Fruit fly (Drosophila melanogaster) whole organism, embryonic: ENCODE results near the gene CG32820.
A peak's percentile ranks its signal among the peaks of the same experiment; 100 is the strongest.

Experiments
- Atf3 ChIP-seq: fragments of 200-800 bp; sonication (Bioruptor generic); optimal IDR thresholded peaks from 3 replicates; lab custom pipeline; 2016; ENCODE audit warnings: missing biosample characterization, missing genetic modification characterization
- B-H2 ChIP-seq: fragments of 200-800 bp; sonication (Bioruptor generic); optimal IDR thresholded peaks from 2 replicates; lab custom pipeline; 2018; ENCODE audit warnings: missing biosample characterization, mild to moderate bottlenecking, missing genetic modification characterization
- CG10321 ChIP-seq: fragments of 200-800 bp; sonication (Bioruptor generic); IDR thresholded peaks from 2 replicates; pipeline ENCODE4 v1.3.6; 2022; ENCODE audit warnings: missing biosample characterization, missing genetic modification characterization
- CG13894 ChIP-seq: fragments of 200-800 bp; sonication (Bioruptor generic); optimal IDR thresholded peaks from 3 replicates; lab custom pipeline; 2018; ENCODE audit warnings: missing biosample characterization, mild to moderate bottlenecking, missing genetic modification characterization, moderate library complexity
- CG14710 ChIP-seq: fragments of 200-800 bp; sonication (Bioruptor generic); optimal IDR thresholded peaks from 3 replicates; lab custom pipeline; 2019; ENCODE audit warnings: missing biosample characterization, mild to moderate bottlenecking, missing genetic modification characterization, moderate library complexity
- CG16863 ChIP-seq: fragments of 200-800 bp; sonication (Bioruptor generic); optimal IDR thresholded peaks from 3 replicates; lab custom pipeline; 2016; ENCODE audit warnings: missing biosample characterization, missing genetic modification characterization
- CG17361 ChIP-seq: fragments of 200-800 bp; sonication (Bioruptor generic); IDR thresholded peaks from 3 replicates; pipeline ENCODE4 v1.3.6; 2022; ENCODE audit warnings: missing biosample characterization, missing genetic modification characterization
- CG17568 ChIP-seq: fragments of 200-800 bp; sonication (Bioruptor generic); optimal IDR thresholded peaks from 2 replicates; lab custom pipeline; 2018; ENCODE audit warnings: missing biosample characterization, mild to moderate bottlenecking, missing genetic modification characterization, moderate library complexity
- CG2116 ChIP-seq: fragments of 200-800 bp; sonication (Bioruptor generic); optimal IDR thresholded peaks from 3 replicates; lab custom pipeline; 2018; ENCODE audit warnings: missing biosample characterization, mild to moderate bottlenecking, missing genetic modification characterization
- CG3163 ChIP-seq: fragments of 200-800 bp; sonication (Bioruptor generic); optimal IDR thresholded peaks from 3 replicates; lab custom pipeline; 2016; ENCODE audit warnings: missing biosample characterization, missing genetic modification characterization
- CG32772 ChIP-seq: fragments of 200-800 bp; sonication (Bioruptor generic); IDR thresholded peaks from 2 replicates; pipeline ENCODE4 v1.3.6; 2022; ENCODE audit warnings: missing biosample characterization, missing genetic modification characterization
- CG42726 ChIP-seq: fragments of 200-800 bp; sonication (Bioruptor generic); IDR thresholded peaks from 2 replicates; pipeline ENCODE4 v1.3.6; 2022; ENCODE audit warnings: missing biosample characterization, missing genetic modification characterization; ENCODE audit not compliant: partially characterized antibody
- CG4360 ChIP-seq: fragments of 200-800 bp; sonication (Bioruptor generic); IDR thresholded peaks from 2 replicates; pipeline ENCODE4 v1.3.6; 2022; ENCODE audit warnings: missing biosample characterization, missing genetic modification characterization
- CG43689 ChIP-seq: fragments of 200-800 bp; sonication (Bioruptor generic); IDR thresholded peaks from 2 replicates; pipeline ENCODE4 v1.3.6; 2022; ENCODE audit warnings: missing biosample characterization, missing genetic modification characterization
- CG4404 ChIP-seq: fragments of 200-800 bp; sonication (Bioruptor generic); IDR thresholded peaks from 2 replicates; pipeline ENCODE4 v1.3.6; 2022; ENCODE audit warnings: missing biosample characterization, missing genetic modification characterization
- CG4730 ChIP-seq: fragments of 200-800 bp; sonication (Bioruptor generic); IDR thresholded peaks from 2 replicates; pipeline ENCODE4 v1.3.6; 2022; ENCODE audit warnings: missing biosample characterization, missing genetic modification characterization
- CG4854 ChIP-seq: fragments of 200-800 bp; sonication (Bioruptor generic); optimal IDR thresholded peaks from 2 replicates; lab custom pipeline; 2016; ENCODE audit warnings: missing biosample characterization, missing genetic modification characterization, inconsistent platforms
- CG7271 ChIP-seq: fragments of 200-800 bp; sonication (Bioruptor generic); optimal IDR thresholded peaks from 2 replicates; lab custom pipeline; 2018; ENCODE audit warnings: missing biosample characterization, mild to moderate bottlenecking, missing genetic modification characterization, moderate library complexity
- CG7357 ChIP-seq: fragments of 200-800 bp; sonication (Bioruptor generic); IDR thresholded peaks from 3 replicates; pipeline ENCODE4 v1.3.6; 2022; ENCODE audit warnings: missing biosample characterization, missing genetic modification characterization
- CG7928 ChIP-seq: fragments of 200-800 bp; sonication (Bioruptor generic); optimal IDR thresholded peaks from 2 replicates; lab custom pipeline; 2017; ENCODE audit warnings: missing biosample characterization, mild to moderate bottlenecking, missing genetic modification characterization
- CG8944 ChIP-seq: fragments of 200-800 bp; sonication (Bioruptor generic); optimal IDR thresholded peaks from 3 replicates; lab custom pipeline; 2016; ENCODE audit warnings: missing biosample characterization, missing genetic modification characterization
- CG9797 ChIP-seq: fragments of 200-800 bp; sonication (Bioruptor generic); optimal IDR thresholded peaks from 3 replicates; lab custom pipeline; 2018; ENCODE audit warnings: missing biosample characterization, mild to moderate bottlenecking, missing genetic modification characterization
- CG9876 ChIP-seq: fragments of 200-800 bp; sonication (Bioruptor generic); optimal IDR thresholded peaks from 2 replicates; lab custom pipeline; 2016; ENCODE audit warnings: missing biosample characterization, missing genetic modification characterization
- D ChIP-seq, 2 experiments: fragments of 200-800 bp in 1 of 2; fragments of >200 bp in 1 of 2; sonication (Bioruptor generic) in 1 of 2; optimal IDR thresholded peaks; 2 replicates in 1 of 2; 3 replicates in 1 of 2; lab custom pipeline; 2017; ENCODE audit warnings: mild to moderate bottlenecking in 1 of 2, missing biosample characterization in 1 of 2, missing genetic modification characterization in 1 of 2, missing genetic modification reagents in 1 of 2
- D19B ChIP-seq: fragments of 200-800 bp; sonication (Bioruptor generic); optimal IDR thresholded peaks from 2 replicates; lab custom pipeline; 2017; ENCODE audit warnings: missing biosample characterization, mild to moderate bottlenecking, missing genetic modification characterization
- Dll ChIP-seq: fragments of 200-800 bp; sonication (Bioruptor generic); IDR thresholded peaks from 4 replicates; pipeline ENCODE4 v1.3.6; 2022; ENCODE audit warnings: missing biosample characterization, missing genetic modification characterization; ENCODE audit not compliant: partially characterized antibody
- Gsc ChIP-seq: fragments of 200-800 bp; sonication (Bioruptor generic); IDR thresholded peaks from 2 replicates; pipeline ENCODE4 v1.3.6; 2022; ENCODE audit warnings: missing biosample characterization, missing genetic modification characterization
- Hr3 ChIP-seq: fragments of 200-800 bp; sonication (Bioruptor generic); optimal IDR thresholded peaks from 3 replicates; lab custom pipeline; 2016; ENCODE audit warnings: missing biosample characterization, missing genetic modification characterization
- MBD-R2 ChIP-seq: fragments of 200-800 bp; sonication (Bioruptor generic); IDR thresholded peaks from 2 replicates; pipeline ENCODE4 v1.3.6; 2022; ENCODE audit warnings: missing biosample characterization, missing genetic modification characterization
- Mes4 ChIP-seq: fragments of 200-800 bp; sonication (Bioruptor generic); optimal IDR thresholded peaks from 2 replicates; lab custom pipeline; 2016; ENCODE audit warnings: missing biosample characterization, missing genetic modification characterization
- NFAT ChIP-seq: fragments of 200-800 bp; sonication (Bioruptor generic); IDR thresholded peaks from 2 replicates; pipeline ENCODE4 v1.3.6; 2022; ENCODE audit warnings: missing biosample characterization, missing genetic modification characterization
- Pdp1 ChIP-seq, 2 experiments: fragments of 200-800 bp; sonication (Bioruptor generic); optimal IDR thresholded peaks; 3 replicates each; lab custom pipeline; 2016; ENCODE audit warnings: missing biosample characterization in 2 of 2, missing genetic modification characterization in 2 of 2, mild to moderate bottlenecking in 1 of 2, moderate library complexity in 1 of 2
- Sin3A ChIP-seq: fragments of >200 bp; optimal IDR thresholded peaks from 2 replicates; lab custom pipeline; 2018
- YL-1 ChIP-seq: fragments of 200-800 bp; sonication (Bioruptor generic); optimal IDR thresholded peaks from 3 replicates; lab custom pipeline; 2017; ENCODE audit warnings: missing biosample characterization, mild to moderate bottlenecking, missing genetic modification characterization
- da ChIP-seq: fragments of 200-800 bp; sonication (Bioruptor generic); optimal IDR thresholded peaks from 2 replicates; lab custom pipeline; 2016; ENCODE audit warnings: missing biosample characterization, missing genetic modification characterization
- en ChIP-seq: fragments of 200-800 bp; sonication (Bioruptor generic); optimal IDR thresholded peaks from 2 replicates; lab custom pipeline; 2016; ENCODE audit warnings: missing biosample characterization, missing genetic modification characterization
- esg ChIP-seq: fragments of 200-800 bp; sonication (Bioruptor generic); conservative IDR thresholded peaks from 2 replicates; pipeline ENCODE4 v1.3.6; 2022; ENCODE audit warnings: missing biosample characterization, missing genetic modification characterization
- gem ChIP-seq: fragments of 200-800 bp; sonication (Bioruptor generic); optimal IDR thresholded peaks from 2 replicates; lab custom pipeline; 2019; ENCODE audit warnings: missing biosample characterization, mild to moderate bottlenecking, missing genetic modification characterization, moderate library complexity
- gsb ChIP-seq: fragments of 200-800 bp; sonication (Bioruptor generic); IDR thresholded peaks from 2 replicates; pipeline ENCODE4 v1.3.6; 2022; ENCODE audit warnings: missing biosample characterization, missing genetic modification characterization
- gsb-n ChIP-seq: fragments of 200-800 bp; sonication (Bioruptor generic); optimal IDR thresholded peaks from 3 replicates; lab custom pipeline; 2018; ENCODE audit warnings: missing biosample characterization, mild to moderate bottlenecking, missing genetic modification characterization
- hb ChIP-seq: fragments of 200-800 bp; sonication (Bioruptor generic); IDR thresholded peaks from 3 replicates; pipeline ENCODE4 v1.3.6; 2022; ENCODE audit warnings: missing biosample characterization, missing genetic modification characterization; ENCODE audit not compliant: partially characterized antibody
- kay ChIP-seq: fragments of 200-800 bp; sonication (Bioruptor generic); optimal IDR thresholded peaks from 2 replicates; lab custom pipeline; 2016; ENCODE audit warnings: missing biosample characterization, missing genetic modification characterization
- nmo ChIP-seq: fragments of 200-800 bp; sonication (Bioruptor generic); optimal IDR thresholded peaks from 2 replicates; lab custom pipeline; 2018; ENCODE audit warnings: missing biosample characterization, mild to moderate bottlenecking, missing genetic modification characterization, moderate library complexity
- nom ChIP-seq: fragments of 200-800 bp; sonication (Bioruptor generic); optimal IDR thresholded peaks from 2 replicates; lab custom pipeline; 2017; ENCODE audit warnings: missing biosample characterization, missing genetic modification characterization, mild to moderate bottlenecking, moderate library complexity, missing genetic modification reagents
- pita ChIP-seq: fragments of 200-800 bp; sonication (Bioruptor generic); optimal IDR thresholded peaks from 2 replicates; lab custom pipeline; 2017; ENCODE audit warnings: missing biosample characterization, mild to moderate bottlenecking, missing genetic modification characterization
- run ChIP-seq: fragments of 200-800 bp; sonication (Bioruptor generic); optimal IDR thresholded peaks from 3 replicates; lab custom pipeline; 2018; ENCODE audit warnings: missing biosample characterization, mild to moderate bottlenecking, missing genetic modification characterization
- sens-2 ChIP-seq: fragments of 200-800 bp; sonication (Bioruptor generic); IDR thresholded peaks from 2 replicates; pipeline ENCODE4 v1.3.6; 2022; ENCODE audit warnings: missing biosample characterization, missing genetic modification characterization
- shn ChIP-seq: fragments of 200-800 bp; sonication (Bioruptor generic); optimal IDR thresholded peaks from 3 replicates; lab custom pipeline; 2016; ENCODE audit warnings: missing biosample characterization, missing genetic modification characterization
- slou ChIP-seq: fragments of 200-800 bp; sonication (Bioruptor generic); optimal IDR thresholded peaks from 3 replicates; lab custom pipeline; 2016; ENCODE audit warnings: missing biosample characterization, missing genetic modification characterization
- tio ChIP-seq: fragments of 200-800 bp; sonication (Bioruptor generic); optimal IDR thresholded peaks from 2 replicates; lab custom pipeline; 2017; ENCODE audit warnings: missing biosample characterization, missing genetic modification characterization, inconsistent platforms
- tup ChIP-seq: fragments of 200-800 bp; sonication (Bioruptor generic); optimal IDR thresholded peaks from 2 replicates; lab custom pipeline; 2016; ENCODE audit warnings: missing biosample characterization, mild to moderate bottlenecking, missing genetic modification characterization, moderate library complexity
- usp ChIP-seq: fragments of >200 bp; optimal IDR thresholded peaks from 2 replicates; lab custom pipeline; 2017; ENCODE audit warnings: missing biosample characterization, missing genetic modification characterization

CG32820 gene

dm6 chrX:21631452-21631851 is 16.4 kb upstream of the CG32820 start (continued):
- TF ChIP-seq run (tag; lab: Kevin White, UChicago) (no peak), CG17568 (peak; percentile 55), CG42726 (no peak), hb (no peak), sens-2 (GFP tag; lab: Robert Waterston, UW) (no peak), CG16863 (GFP tag; lab: Kevin White, UChicago) (peak; percentile 67), gem (tag; lab: Kevin White, UChicago) (peak; percentile 86), nmo (GFP tag; lab: Kevin White, UChicago) (peak; percentile 85), CG9876 (GFP tag; lab: Kevin White, UChicago) (no peak), CG43689 (GFP tag; lab: Robert Waterston, UW) (no peak), YL-1 (no peak), Gsc (no peak), Pdp1 (GFP tag; optimal IDR thresholded peaks at IDR 0.05; lab: Kevin White, UChicago) (peak; percentile 60 to 61), NFAT (GFP tag; lab: Robert Waterston, UW) (no peak), CG4360 (GFP tag; lab: Robert Waterston, UW) (no peak), CG3163 (peak; percentile 44), tio (GFP tag; lab: Kevin White, UChicago) (peak; percentile 71), CG13894 (peak; percentile 1), CG10321 (GFP tag; lab: Robert Waterston, UW) (no peak), CG9797 (no peak), B-H2 (GFP tag; lab: Kevin White, UChicago) (no peak), CG7928 (GFP tag; lab: Kevin White, UChicago) (no peak), Dll (GFP tag; lab: Robert Waterston, UW) (no peak), CG4854 (GFP tag; lab: Kevin White, UChicago) (peak; percentile 40), CG32772 (GFP tag; lab: Robert Waterston, UW) (no peak), Mes4 (GFP tag; lab: Kevin White, UChicago) (peak; percentile 31), shn (GFP tag; lab: Kevin White, UChicago) (peak; percentile 58), gsb-n (tag; lab: Kevin White, UChicago) (peak; percentile 67), CG7357 (GFP tag; lab: Robert Waterston, UW) (no peak), CG8944 (GFP tag; lab: Kevin White, UChicago) (peak; percentile 61), slou (GFP tag; lab: Kevin White, UChicago) (no peak), MBD-R2 (GFP tag; lab: Robert Waterston, UW) (peak; percentile 40; the same call in 1 of the 2 replicates), CG7271 (tag; lab: Kevin White, UChicago) (peak; percentile 23), nom (GFP tag; lab: Kevin White, UChicago) (peak; percentile 62), D19B (no peak), Hr3 (peak; percentile 63), Atf3 (GFP tag; lab: Kevin White, UChicago) (peak; percentile 18), tup (GFP tag; lab: Kevin White, UChicago) (no peak), D (optimal IDR thresholded peaks at IDR 0.05; lab: Kevin White, UChicago) (no peak), D (GFP tag; optimal IDR thresholded peaks at IDR 0.05; lab: Kevin White, UChicago) (peak; percentile 75), pita (GFP tag; lab: Kevin White, UChicago) (no peak), gsb (GFP tag; lab: Robert Waterston, UW) (no peak), CG4730 (GFP tag; lab: Robert Waterston, UW) (no peak), en (GFP tag; lab: Kevin White, UChicago) (no peak), CG4404 (no peak), Sin3A (lab: Kevin White, UChicago) (no peak), CG14710 (tag; lab: Kevin White, UChicago) (peak; percentile 85), CG2116 (GFP tag; lab: Kevin White, UChicago) (peak; percentile 32), esg (GFP tag; lab: Robert Waterston, UW) (peak; percentile 59), usp (GFP tag; lab: Kevin White, UChicago) (no peak), da (GFP tag; lab: Kevin White, UChicago) (no peak), kay (GFP tag; lab: Kevin White, UChicago) (no peak), CG17361 (peak; percentile 70; the same call in 2 of the 3 replicates)
